Fruit fly (Drosophila melanogaster) whole organism: ENCODE measurements around the gene Osi16.

Experiments
- CG8478 ChIP-seq: fragments of >200 bp; optimal IDR thresholded peaks from 2 replicates; lab custom pipeline; 2018; ENCODE audit warnings: inconsistent platforms
- Dll ChIP-seq: fragments of >200 bp; optimal IDR thresholded peaks from 2 replicates; lab custom pipeline; 2017
- EcR ChIP-seq, 2 experiments: fragments of >200 bp; optimal IDR thresholded peaks; 2 replicates each; lab custom pipeline; 2017; ENCODE audit warnings: missing biosample characterization in 2 of 2, missing genetic modification characterization in 2 of 2, missing genetic modification reagents in 2 of 2
- pan ChIP-seq: fragments of >200 bp; optimal IDR thresholded peaks from 2 replicates; lab custom pipeline; 2017
- psq ChIP-seq: fragments of >200 bp; optimal IDR thresholded peaks from 2 replicates; lab custom pipeline; 2017
- usp ChIP-seq: fragments of >200 bp; optimal IDR thresholded peaks from 2 replicates; lab custom pipeline; 2017; ENCODE audit warnings: missing biosample characterization, missing genetic modification characterization, mixed read lengths

Osi16 gene

dm6 chr3R:6304947-6305346 lies at the start of gene Osi16:
Osi16 (plus strand) TSS chr3R:6305247.
- TF ChIP-seq psq: no peak
- no peak for TF ChIP-seq usp
- TF ChIP-seq CG8478 (lab: Kevin White, UChicago): no peak
- TF ChIP-seq Dll: no peak
- no peak for TF ChIP-seq EcR (GFP tag; optimal IDR thresholded peaks at IDR 0.05; lab: Kevin White, UChicago)
- TF ChIP-seq pan (lab: Kevin White, UChicago): no peak

- TF ChIP-seq EcR (GFP tag; optimal IDR thresholded peaks at IDR 0.05; lab: Kevin White, UChicago): no peak
- TF ChIP-seq pan (lab: Kevin White, UChicago): no peak
- no peak for TF ChIP-seq usp
- no peak for TF ChIP-seq Dll
- TF ChIP-seq psq: no peak
- TF ChIP-seq CG8478 (lab: Kevin White, UChicago): no peak
Measured at dm6 chr3R:6259837-6260236, 45.2 kb upstream of the Osi16 start, which contains the start of gene Osi9. Osi9 (plus strand) TSS chr3R:6260211.

dm6 chr3R:6263658-6264057 lies 41.4 kb upstream of the Osi16 start, which contains the start of gene Osi10a:
Osi10a (plus strand) TSS chr3R:6263958.
- TF ChIP-seq Dll: no peak
- no peak for TF ChIP-seq EcR (GFP tag; optimal IDR thresholded peaks at IDR 0.05; lab: Kevin White, UChicago)
- no peak for TF ChIP-seq CG8478 (lab: Kevin White, UChicago)
- TF ChIP-seq pan (lab: Kevin White, UChicago): no peak

dm6 chr3R:6265890-6266289 lies 39.2 kb upstream of the Osi16 start, which contains the start of gene Osi10b:
Osi10b (plus strand) TSS chr3R:6266190.
- TF ChIP-seq pan (lab: Kevin White, UChicago) (no peak), usp (no peak), CG8478 (lab: Kevin White, UChicago) (no peak), Dll (no peak), psq (no peak), EcR (GFP tag; optimal IDR thresholded peaks at IDR 0.05; lab: Kevin White, UChicago) (no peak)

dm6 chr3R:6268657-6269056 lies 36.4 kb upstream of the Osi16 start, which contains the start of gene Osi11:
Osi11 (minus strand) TSS chr3R:6268757.
- TF ChIP-seq psq: no peak
- no peak for TF ChIP-seq pan (lab: Kevin White, UChicago)
- no peak for TF ChIP-seq CG8478 (lab: Kevin White, UChicago)
- TF ChIP-seq Dll: no peak
- TF ChIP-seq usp: no peak
- TF ChIP-seq EcR (GFP tag; optimal IDR thresholded peaks at IDR 0.05; lab: Kevin White, UChicago): no peak

dm6 chr3R:6269986-6270385 lies 35.1 kb upstream of the Osi16 start:
- TF ChIP-seq pan (lab: Kevin White, UChicago) (no peak), Dll (no peak), usp (no peak), EcR (GFP tag; optimal IDR thresholded peaks at IDR 0.05; lab: Kevin White, UChicago) (no peak), CG8478 (lab: Kevin White, UChicago) (no peak), psq (no peak)

dm6 chr3R:6278231-6278630 lies 26.8 kb upstream of the Osi16 start, which contains the start of gene Osi12:
Osi12 (plus strand) TSS chr3R:6278531.
- TF ChIP-seq EcR (GFP tag; optimal IDR thresholded peaks at IDR 0.05; lab: Kevin White, UChicago) (no peak), CG8478 (lab: Kevin White, UChicago) (no peak), Dll (no peak), psq (no peak), usp (no peak), pan (lab: Kevin White, UChicago) (no peak)

dm6 chr3R:6285100-6285499 lies 19.9 kb upstream of the Osi16 start, which contains the start of gene CG15597:
CG15597 (minus strand) TSS chr3R:6285200.
- TF ChIP-seq CG8478 (lab: Kevin White, UChicago): no peak
- no peak for TF ChIP-seq pan (lab: Kevin White, UChicago)
- TF ChIP-seq EcR (GFP tag; optimal IDR thresholded peaks at IDR 0.05; lab: Kevin White, UChicago): no peak
- TF ChIP-seq psq: no peak
- TF ChIP-seq usp: no peak
- TF ChIP-seq Dll: no peak

dm6 chr3R:6287433-6287832 lies 17.6 kb upstream of the Osi16 start, which contains the start of gene CG15594:
CG15594 (plus strand) TSS chr3R:6287733.
- TF ChIP-seq pan (lab: Kevin White, UChicago) (no peak), EcR (GFP tag; optimal IDR thresholded peaks at IDR 0.05; lab: Kevin White, UChicago) (no peak), usp (no peak), Dll (no peak), CG8478 (lab: Kevin White, UChicago) (no peak), psq (no peak)

- TF ChIP-seq pan (lab: Kevin White, UChicago) (no peak), EcR (GFP tag; optimal IDR thresholded peaks at IDR 0.05; lab: Kevin White, UChicago) (no peak), Dll (no peak), psq (no peak), CG8478 (lab: Kevin White, UChicago) (no peak), usp (no peak)
Measured at dm6 chr3R:6290289-6290688, 14.8 kb upstream of the Osi16 start.

dm6 chr3R:6291437-6291836 lies 13.6 kb upstream of the Osi16 start, which contains the start of gene Osi13:
Osi13 (plus strand) TSS chr3R:6291737.
- no peak for TF ChIP-seq Dll
- TF ChIP-seq pan (lab: Kevin White, UChicago): no peak
- no peak for TF ChIP-seq CG8478 (lab: Kevin White, UChicago)
- no peak for TF ChIP-seq psq
- TF ChIP-seq EcR (GFP tag; optimal IDR thresholded peaks at IDR 0.05; lab: Kevin White, UChicago): no peak
- TF ChIP-seq usp: no peak

- TF ChIP-seq psq: no peak
- TF ChIP-seq Dll: no peak
- no peak for TF ChIP-seq CG8478 (lab: Kevin White, UChicago)
Measured at dm6 chr3R:6294046-6294445, 11.0 kb upstream of the Osi16 start.

- no peak for TF ChIP-seq psq
Measured at dm6 chr3R:6297164-6297563, 7.9 kb upstream of the Osi16 start.
